Worm (Caenorhabditis elegans) whole organism, late embryonic: ENCODE results near the gene F13D12.10.

Experiments
- C08G9.2 ChIP-seq: sonication (generic microtip); optimal IDR thresholded peaks from 2 replicates; lab custom pipeline; 2016; ENCODE audit warnings: mild to moderate bottlenecking, missing genetic modification characterization, moderate library complexity, missing compliant biosample characterization
- C38D4.7 ChIP-seq: fragments of 200-800 bp; sonication (Bioruptor generic); optimal IDR thresholded peaks from 2 replicates; lab custom pipeline; 2018; ENCODE audit warnings: mild to moderate bottlenecking, missing genetic modification characterization, moderate library complexity, missing compliant biosample characterization
- K02D7.2 ChIP-seq: sonication (generic microtip); optimal IDR thresholded peaks from 2 replicates; lab custom pipeline; 2017; ENCODE audit warnings: mild to moderate bottlenecking, missing genetic modification characterization, missing compliant biosample characterization
- Y22D7AL.16 ChIP-seq: sonication (generic microtip); optimal IDR thresholded peaks from 2 replicates; lab custom pipeline; 2016; ENCODE audit warnings: missing genetic modification characterization, missing compliant biosample characterization
- ahr-1 ChIP-seq: sonication (generic microtip); optimal IDR thresholded peaks from 2 replicates; lab custom pipeline; 2016; ENCODE audit warnings: missing genetic modification characterization, missing compliant biosample characterization
- ceh-14 ChIP-seq: sonication (generic microtip); optimal IDR thresholded peaks from 2 replicates; lab custom pipeline; 2016; ENCODE audit warnings: missing genotype, missing genetic modification characterization, missing compliant biosample characterization
- ceh-19 ChIP-seq: fragments of 200-800 bp; sonication (Bioruptor generic); optimal IDR thresholded peaks from 2 replicates; lab custom pipeline; 2018; ENCODE audit warnings: mild to moderate bottlenecking, missing genetic modification characterization, missing compliant biosample characterization
- ceh-31 ChIP-seq: sonication (generic microtip); optimal IDR thresholded peaks from 2 replicates; lab custom pipeline; 2016; ENCODE audit warnings: missing genetic modification characterization, missing compliant biosample characterization
- ceh-48 ChIP-seq: sonication (generic microtip); optimal IDR thresholded peaks from 2 replicates; lab custom pipeline; 2016; ENCODE audit warnings: missing genetic modification characterization, inconsistent platforms, missing compliant biosample characterization
- ceh-9 ChIP-seq: sonication (generic microtip); optimal IDR thresholded peaks from 2 replicates; lab custom pipeline; 2016; ENCODE audit warnings: mild to moderate bottlenecking, missing genetic modification characterization, inconsistent platforms, missing compliant biosample characterization
- dmd-4 ChIP-seq: sonication (generic microtip); optimal IDR thresholded peaks from 2 replicates; lab custom pipeline; 2016; ENCODE audit warnings: borderline replicate concordance, missing genetic modification characterization, missing compliant biosample characterization
- dve-1 ChIP-seq: sonication (generic microtip); optimal IDR thresholded peaks from 2 replicates; lab custom pipeline; 2017; ENCODE audit warnings: antibody characterized with exemption, mild to moderate bottlenecking, missing genetic modification characterization, missing compliant biosample characterization
- elt-2 ChIP-seq: sonication (generic microtip); optimal IDR thresholded peaks from 2 replicates; lab custom pipeline; 2016; ENCODE audit warnings: missing genetic modification reagents, missing genetic modification characterization, missing compliant biosample characterization
- ets-4 ChIP-seq: sonication (generic microtip); optimal IDR thresholded peaks from 2 replicates; lab custom pipeline; 2016; ENCODE audit warnings: missing genetic modification characterization, missing compliant biosample characterization
- eyg-1 ChIP-seq: sonication (generic microtip); optimal IDR thresholded peaks from 2 replicates; lab custom pipeline; 2016; ENCODE audit warnings: missing genotype, missing genetic modification characterization, missing compliant biosample characterization
- fkh-10 ChIP-seq: fragments of 150-350 bp; optimal IDR thresholded peaks from 2 replicates; lab custom pipeline; 2014; ENCODE audit warnings: missing biosample characterization, missing genetic modification reagents, missing genetic modification characterization
- fkh-6 ChIP-seq: sonication (generic microtip); optimal IDR thresholded peaks from 2 replicates; lab custom pipeline; 2016; ENCODE audit warnings: missing genetic modification characterization, missing compliant biosample characterization
- gmeb-2 ChIP-seq: sonication (generic microtip); optimal IDR thresholded peaks from 2 replicates; lab custom pipeline; 2016; ENCODE audit warnings: missing genetic modification characterization, inconsistent platforms, missing compliant biosample characterization
- hlh-15 ChIP-seq: sonication (generic microtip); optimal IDR thresholded peaks from 2 replicates; lab custom pipeline; 2016; ENCODE audit warnings: missing genetic modification characterization, missing compliant biosample characterization
- madf-2 ChIP-seq: sonication (generic microtip); optimal IDR thresholded peaks from 2 replicates; lab custom pipeline; 2017; ENCODE audit warnings: missing genetic modification characterization, missing compliant biosample characterization
- mec-3 ChIP-seq: sonication (generic microtip); optimal IDR thresholded peaks from 2 replicates; lab custom pipeline; 2016; ENCODE audit warnings: borderline replicate concordance, missing genetic modification characterization, missing compliant biosample characterization
- nfya-1 ChIP-seq: sonication (generic microtip); optimal IDR thresholded peaks from 2 replicates; lab custom pipeline; 2017; ENCODE audit warnings: missing genetic modification characterization, mild to moderate bottlenecking, missing compliant biosample characterization, antibody characterized with exemption, moderate library complexity
- nhr-11 ChIP-seq: fragments of 150-350 bp; optimal IDR thresholded peaks from 2 replicates; lab custom pipeline; 2014; ENCODE audit warnings: missing biosample characterization, missing genetic modification characterization
- nhr-232 ChIP-seq: sonication (generic microtip); optimal IDR thresholded peaks from 2 replicates; lab custom pipeline; 2016; ENCODE audit warnings: missing genetic modification characterization, missing compliant biosample characterization
- npax-4 ChIP-seq: sonication (generic microtip); optimal IDR thresholded peaks from 2 replicates; lab custom pipeline; 2016; ENCODE audit warnings: missing genetic modification characterization, missing compliant biosample characterization
- pag-3 ChIP-seq: sonication (generic microtip); optimal IDR thresholded peaks from 2 replicates; lab custom pipeline; 2016; ENCODE audit warnings: missing compliant biosample characterization, missing genetic modification characterization, borderline replicate concordance
- pha-2 ChIP-seq: sonication (generic microtip); optimal IDR thresholded peaks from 2 replicates; lab custom pipeline; 2017; ENCODE audit warnings: mild to moderate bottlenecking, missing genetic modification characterization, missing compliant biosample characterization
- pqm-1 ChIP-seq: sonication (generic microtip); optimal IDR thresholded peaks from 2 replicates; lab custom pipeline; 2016; ENCODE audit warnings: missing genetic modification characterization, missing compliant biosample characterization
- pros-1 ChIP-seq: fragments of 150-350 bp; optimal IDR thresholded peaks from 2 replicates; lab custom pipeline; 2014; ENCODE audit warnings: missing biosample characterization, missing genetic modification reagents, missing genetic modification characterization
- ref-2 ChIP-seq: sonication (generic microtip); optimal IDR thresholded peaks from 2 replicates; lab custom pipeline; 2016; ENCODE audit warnings: missing genetic modification characterization, missing compliant biosample characterization
- sdc-2 ChIP-seq: sonication (generic microtip); optimal IDR thresholded peaks from 2 replicates; lab custom pipeline; 2016; ENCODE audit warnings: missing genotype, missing genetic modification characterization, missing compliant biosample characterization
- syd-9 ChIP-seq: sonication (generic microtip); optimal IDR thresholded peaks from 2 replicates; lab custom pipeline; 2016; ENCODE audit warnings: mild to moderate bottlenecking, missing genetic modification characterization, moderate library complexity, missing compliant biosample characterization
- tbx-2 ChIP-seq: sonication (generic microtip); optimal IDR thresholded peaks from 2 replicates; lab custom pipeline; 2016; ENCODE audit warnings: missing genetic modification characterization, missing compliant biosample characterization
- tbx-7 ChIP-seq: sonication (generic microtip); optimal IDR thresholded peaks from 2 replicates; lab custom pipeline; 2016; ENCODE audit warnings: missing genotype, missing genetic modification characterization, missing compliant biosample characterization
- ttx-3 ChIP-seq: sonication (generic microtip); optimal IDR thresholded peaks from 2 replicates; lab custom pipeline; 2016; ENCODE audit warnings: missing genetic modification reagents, missing genetic modification characterization, missing compliant biosample characterization
- unc-42 ChIP-seq: sonication (generic microtip); optimal IDR thresholded peaks from 2 replicates; lab custom pipeline; 2016; ENCODE audit warnings: missing genotype, missing genetic modification characterization, missing compliant biosample characterization
- unc-55 ChIP-seq: sonication (generic microtip); optimal IDR thresholded peaks from 2 replicates; lab custom pipeline; 2017; ENCODE audit warnings: missing biosample characterization, missing genetic modification reagents, missing genetic modification characterization
- unc-86 ChIP-seq: sonication (generic microtip); optimal IDR thresholded peaks from 2 replicates; lab custom pipeline; 2016; ENCODE audit warnings: missing genetic modification characterization, missing compliant biosample characterization
- zip-5 ChIP-seq: sonication (generic microtip); optimal IDR thresholded peaks from 2 replicates; lab custom pipeline; 2016; ENCODE audit warnings: missing genetic modification characterization, missing compliant biosample characterization
- ztf-16 ChIP-seq: sonication (generic microtip); optimal IDR thresholded peaks from 2 replicates; lab custom pipeline; 2017; ENCODE audit warnings: missing genetic modification characterization, missing compliant biosample characterization

Gene F13D12.10

ce11 chrII:11695161-11695944, 18.2 kb upstream of the F13D12.10 start, which contains the start of gene tars-1:
Gene tars-1, minus strand, starts transcription at chrII:11695657.
- peak; percentile 20 for TF ChIP-seq unc-55 (GFP tag; lab: Kevin White, UChicago)
- TF ChIP-seq, all 69 proteins: peak for 1; not testable (repeated sequence) for 68

DNA sequence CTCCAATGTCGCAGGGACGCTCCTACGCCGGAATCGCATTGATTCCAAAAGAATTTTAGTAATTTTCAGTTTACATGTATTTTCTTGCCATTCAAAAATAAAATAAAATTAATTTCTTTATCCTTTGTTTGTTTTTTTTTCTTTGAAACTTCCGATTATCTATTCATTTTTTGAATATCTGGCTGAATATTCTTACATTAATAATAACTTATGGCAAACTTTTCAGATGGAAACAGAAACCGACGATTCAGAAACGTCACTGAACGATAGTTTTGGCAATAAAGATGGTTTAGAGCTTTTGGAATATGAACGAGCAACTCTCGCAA, 17.7 kb upstream of the F13D12.10 start, which contains the start of gene xpf-1:
TSS of gene xpf-1 (plus strand) at position 227 of the 326 bp plus-strand sequence.
- no peak for TF ChIP-seq pag-3 (tag; lab: Kevin White, UChicago)
- no peak for TF ChIP-seq eyg-1 (tag; lab: Kevin White, UChicago)
- no peak for TF ChIP-seq nhr-11
- TF ChIP-seq fkh-10 (GFP tag; lab: Kevin White, UChicago), result no peak
- TF ChIP-seq, all 69 proteins: peak for 0

ce11 chrII:11700200-11700599, 13.4 kb upstream of the F13D12.10 start, which contains the start of gene inos-1:
Gene inos-1, minus strand, starts transcription at chrII:11700300.
- TF ChIP-seq unc-42 (tag; lab: Kevin White, UChicago) (no peak), syd-9 (tag; lab: Kevin White, UChicago) (no peak), ceh-19 (GFP tag; lab: Kevin White, UChicago) (no peak), pag-3 (tag; lab: Kevin White, UChicago) (no peak), zip-5 (tag; lab: Kevin White, UChicago) (no peak), tbx-2 (no peak)
- TF ChIP-seq, all 69 proteins: peak for 0

- TF ChIP-seq fkh-6 (tag; lab: Kevin White, UChicago), result no peak
- no peak for TF ChIP-seq pqm-1 (tag; lab: Kevin White, UChicago)
- no peak for TF ChIP-seq tbx-2
- no peak for TF ChIP-seq Y22D7AL.16 (tag; lab: Kevin White, UChicago)
- TF ChIP-seq K02D7.2, result no peak
- no peak for TF ChIP-seq madf-2 (tag; lab: Kevin White, UChicago)
- no peak for TF ChIP-seq zip-5 (tag; lab: Kevin White, UChicago)
- no peak for TF ChIP-seq ceh-31 (tag; lab: Kevin White, UChicago)
- TF ChIP-seq unc-86 (tag; lab: Kevin White, UChicago), result no peak
- TF ChIP-seq ahr-1 (tag; lab: Kevin White, UChicago), result no peak
- no peak for TF ChIP-seq elt-2
- TF ChIP-seq ref-2 (tag; lab: Kevin White, UChicago), result no peak
- TF ChIP-seq ztf-16 (tag; lab: Kevin White, UChicago), result no peak
- no peak for TF ChIP-seq ceh-19 (GFP tag; lab: Kevin White, UChicago)
- no peak for TF ChIP-seq hlh-15 (tag; lab: Kevin White, UChicago)
- no peak for TF ChIP-seq ceh-14
- no peak for TF ChIP-seq pha-2 (tag; lab: Kevin White, UChicago)
Observed at ce11 chrII:11700635-11701034, 13.0 kb upstream of the F13D12.10 start.

- TF ChIP-seq zip-5 (tag; lab: Kevin White, UChicago) (no peak), ttx-3 (tag; lab: Kevin White, UChicago) (no peak), dve-1 (tag; lab: Kevin White, UChicago) (no peak), tbx-7 (tag; lab: Kevin White, UChicago) (no peak), C38D4.7 (GFP tag; lab: Kevin White, UChicago) (no peak), mec-3 (tag; lab: Kevin White, UChicago) (no peak), fkh-6 (tag; lab: Kevin White, UChicago) (no peak), nhr-232 (tag; lab: Kevin White, UChicago) (no peak), ceh-19 (GFP tag; lab: Kevin White, UChicago) (no peak), gmeb-2 (no peak), pros-1 (tag; lab: Kevin White, UChicago) (no peak), ceh-9 (tag; lab: Kevin White, UChicago) (no peak), ceh-48 (tag; lab: Kevin White, UChicago) (no peak), dmd-4 (tag; lab: Kevin White, UChicago) (no peak), C08G9.2 (tag; lab: Kevin White, UChicago) (no peak), nfya-1 (tag; lab: Kevin White, UChicago) (no peak), ets-4 (tag; lab: Kevin White, UChicago) (no peak), npax-4 (tag; lab: Kevin White, UChicago) (no peak), sdc-2 (tag; lab: Kevin White, UChicago) (no peak), pqm-1 (tag; lab: Kevin White, UChicago) (no peak)
Observed at ce11 chrII:11705787-11706186, 7.8 kb upstream of the F13D12.10 start, which contains the start of gene VF13D12L.3. Gene VF13D12L.3, plus strand, starts transcription at chrII:11706009.
